Worm (Caenorhabditis elegans): ENCODE data around the gene K08D10.13.

- TF ChIP-seq ztf-11 (tag; optimal IDR thresholded peaks at IDR 0.05) (no peak), lsy-2 (tag; optimal IDR thresholded peaks at IDR 0.05) (no peak), unc-62 (GFP tag; optimal IDR thresholded peaks at IDR 0.05) (no peak)
Measured at ce11 chrIV:4141311-4141710, 30.1 kb downstream of the K08D10.13 start, which contains the start of gene F49F1.11.

All from whole organism, mixed stage, embryonic.